Fruit fly (Drosophila melanogaster): ENCODE measurements around the gene Jon99Fii.

dm6 chr3R:30465775-30466494 is 21.8 kb downstream of the Jon99Fii start, which contains the start of gene PH4alphaEFB:
- TF ChIP-seq cnc (optimal IDR thresholded peaks at IDR 0.05) (no peak), Mnt (GFP tag; optimal IDR thresholded peaks at IDR 0.05) (peak; percentile 11), ovo (GFP tag; optimal IDR thresholded peaks at IDR 0.05) (no peak), CG7101 (tag; optimal IDR thresholded peaks at IDR 0.05) (no peak), tj (GFP tag; optimal IDR thresholded peaks at IDR 0.05) (peak; percentile 30), CG7045 (GFP tag; optimal IDR thresholded peaks at IDR 0.05) (no peak), CG12768 (GFP tag; optimal IDR thresholded peaks at IDR 0.05) (no peak), CG5204 (GFP tag; optimal IDR thresholded peaks at IDR 0.05) (no peak)

Data from whole organism, adult.